Worm (Caenorhabditis elegans) whole organism, mixed stage, embryonic: Measurements from ENCODE around the gene qui-1.

Experiments
- M03D4.4 ChIP-seq: sonication (generic microtip); optimal IDR thresholded peaks from 2 replicates; lab custom pipeline; 2017; ENCODE audit warnings: mild to moderate bottlenecking, missing genetic modification characterization, missing compliant biosample characterization
- bed-3 ChIP-seq: fragments of 200-800 bp; sonication (Bioruptor generic); optimal IDR thresholded peaks from 3 replicates; lab custom pipeline; 2018; ENCODE audit warnings: mild to moderate bottlenecking, missing genetic modification characterization, moderate library complexity, missing compliant biosample characterization
- blmp-1 ChIP-seq: fragments of 150-350 bp; optimal IDR thresholded peaks from 2 replicates; lab custom pipeline; 2014; ENCODE audit warnings: missing biosample characterization, missing genetic modification characterization
- ceh-39 ChIP-seq: fragments of 150-350 bp; optimal IDR thresholded peaks from 2 replicates; lab custom pipeline; 2014; ENCODE audit warnings: missing biosample characterization, missing genetic modification characterization
- ceh-83 ChIP-seq: fragments of 200-800 bp; sonication (Bioruptor generic); optimal IDR thresholded peaks from 2 replicates; lab custom pipeline; 2018; ENCODE audit warnings: mild to moderate bottlenecking, missing genetic modification characterization, missing compliant biosample characterization
- ces-1 ChIP-seq: fragments of 150-350 bp; optimal IDR thresholded peaks from 2 replicates; lab custom pipeline; 2014; ENCODE audit warnings: missing biosample characterization, missing genetic modification reagents, missing genetic modification characterization
- cnd-1 ChIP-seq: fragments of 200-800 bp; sonication (Bioruptor generic); optimal IDR thresholded peaks from 2 replicates; lab custom pipeline; 2018; ENCODE audit warnings: mild to moderate bottlenecking, missing genetic modification characterization, missing compliant biosample characterization
- drap-1 ChIP-seq: fragments of 200-800 bp; sonication (Bioruptor generic); optimal IDR thresholded peaks from 3 replicates; lab custom pipeline; 2018; ENCODE audit warnings: mild to moderate bottlenecking, missing genetic modification characterization, missing compliant biosample characterization
- elt-1 ChIP-seq: sonication (generic microtip); optimal IDR thresholded peaks from 2 replicates; lab custom pipeline; 2017; ENCODE audit warnings: missing genetic modification characterization, mild to moderate bottlenecking, missing compliant biosample characterization, antibody characterized with exemption, moderate library complexity, borderline replicate concordance; ENCODE audit not compliant: insufficient read depth
- elt-3 ChIP-seq: fragments of 150-350 bp; optimal IDR thresholded peaks from 2 replicates; lab custom pipeline; 2014; ENCODE audit warnings: missing biosample characterization, missing genetic modification characterization
- flh-1 ChIP-seq: fragments of 200-800 bp; sonication (Bioruptor generic); optimal IDR thresholded peaks from 2 replicates; lab custom pipeline; 2018; ENCODE audit warnings: mild to moderate bottlenecking, missing genetic modification characterization, moderate library complexity, missing compliant biosample characterization
- ham-2 ChIP-seq: fragments of 200-800 bp; sonication (Bioruptor generic); optimal IDR thresholded peaks from 2 replicates; lab custom pipeline; 2018; ENCODE audit warnings: mild to moderate bottlenecking, missing genetic modification characterization, missing compliant biosample characterization
- hlh-1 ChIP-seq: fragments of 150-350 bp; optimal IDR thresholded peaks from 2 replicates; lab custom pipeline; 2014; ENCODE audit warnings: missing biosample characterization, missing genetic modification reagents, missing genetic modification characterization
- lin-13 ChIP-seq: fragments of 150-350 bp; optimal IDR thresholded peaks from 2 replicates; lab custom pipeline; 2014; ENCODE audit warnings: missing biosample characterization, missing genetic modification characterization
- lin-32 ChIP-seq: fragments of 200-800 bp; sonication (Bioruptor generic); optimal IDR thresholded peaks from 2 replicates; lab custom pipeline; 2018; ENCODE audit warnings: mild to moderate bottlenecking, missing genetic modification characterization, missing compliant biosample characterization
- mab-5 ChIP-seq: fragments of 150-350 bp; optimal IDR thresholded peaks from 2 replicates; lab custom pipeline; 2014; ENCODE audit warnings: missing biosample characterization, missing genetic modification characterization
- mep-1 ChIP-seq: fragments of 150-350 bp; optimal IDR thresholded peaks from 2 replicates; lab custom pipeline; 2017; ENCODE audit warnings: missing biosample characterization, missing genetic modification reagents, missing genetic modification characterization, inconsistent platforms
- mls-2 ChIP-seq: sonication (generic microtip); optimal IDR thresholded peaks from 2 replicates; lab custom pipeline; 2016; ENCODE audit warnings: mild to moderate bottlenecking, missing genetic modification characterization, moderate library complexity, missing compliant biosample characterization
- nhr-12 ChIP-seq: fragments of 150-350 bp; optimal IDR thresholded peaks from 2 replicates; lab custom pipeline; 2014; ENCODE audit warnings: missing biosample characterization, missing genetic modification characterization
- nhr-2 ChIP-seq: fragments of 150-350 bp; optimal IDR thresholded peaks from 2 replicates; lab custom pipeline; 2014; ENCODE audit warnings: missing biosample characterization, missing genetic modification characterization
- nhr-237 ChIP-seq: fragments of 150-350 bp; optimal IDR thresholded peaks from 2 replicates; lab custom pipeline; 2014; ENCODE audit warnings: missing biosample characterization, missing genetic modification characterization
- nhr-76 ChIP-seq: sonication (generic microtip); optimal IDR thresholded peaks from 2 replicates; lab custom pipeline; 2017; ENCODE audit warnings: missing biosample characterization, missing genetic modification characterization
- pha-4 ChIP-seq: fragments of 150-350 bp; optimal IDR thresholded peaks from 2 replicates; lab custom pipeline; 2018; ENCODE audit warnings: missing biosample characterization, missing genetic modification reagents, missing genetic modification characterization
- sem-2 ChIP-seq: fragments of 200-800 bp; sonication (Bioruptor generic); optimal IDR thresholded peaks from 2 replicates; lab custom pipeline; 2018; ENCODE audit warnings: mild to moderate bottlenecking, missing genetic modification characterization, missing compliant biosample characterization
- snpc-4 ChIP-seq: fragments of 150-350 bp; optimal IDR thresholded peaks from 2 replicates; lab custom pipeline; 2014; ENCODE audit warnings: missing biosample characterization, missing genetic modification characterization
- sptf-1 ChIP-seq: sonication (generic microtip); optimal IDR thresholded peaks from 2 replicates; lab custom pipeline; 2017; ENCODE audit warnings: mild to moderate bottlenecking, missing genetic modification characterization, moderate library complexity, missing compliant biosample characterization
- unc-120 ChIP-seq: sonication (generic microtip); optimal IDR thresholded peaks from 2 replicates; lab custom pipeline; 2017; ENCODE audit warnings: missing genetic modification characterization, missing compliant biosample characterization; ENCODE audit not compliant: poor library complexity, severe bottlenecking
- unc-39 ChIP-seq: fragments of 150-350 bp; optimal IDR thresholded peaks from 2 replicates; lab custom pipeline; 2014; ENCODE audit warnings: missing biosample characterization, missing genetic modification characterization
- unc-62 ChIP-seq: fragments of 150-350 bp; optimal IDR thresholded peaks from 2 replicates; lab custom pipeline; 2014; ENCODE audit warnings: missing biosample characterization, missing genetic modification reagents, missing genetic modification characterization
- zip-8 ChIP-seq: fragments of 150-350 bp; optimal IDR thresholded peaks from 2 replicates; lab custom pipeline; 2014; ENCODE audit warnings: missing biosample characterization, missing genetic modification characterization
- ztf-11 ChIP-seq: fragments of 150-350 bp; optimal IDR thresholded peaks from 2 replicates; lab custom pipeline; 2014; ENCODE audit warnings: missing biosample characterization, missing genetic modification characterization

Gene qui-1

DNA sequence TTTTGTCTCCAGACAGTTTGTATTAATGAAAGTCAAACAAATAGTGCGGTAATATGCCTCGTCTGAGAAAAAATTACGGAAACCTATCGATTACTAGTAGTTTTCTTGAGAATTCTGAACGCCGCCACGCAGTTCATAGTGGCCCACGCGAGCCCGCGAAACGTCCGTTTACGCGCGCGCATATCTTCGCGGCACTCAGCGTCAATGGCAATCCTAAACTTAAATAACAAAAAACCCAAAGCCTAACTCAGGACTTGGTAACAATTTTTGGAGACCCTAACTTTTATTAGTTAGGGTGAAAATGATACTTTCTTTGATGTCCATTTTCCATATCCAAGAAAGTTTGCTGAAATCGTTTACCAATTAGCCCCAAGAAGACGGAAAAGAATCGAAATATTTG lies 39.8 kb downstream of the qui-1 start:
- no peak for TF ChIP-seq unc-39 (tag; lab: Kevin White, UChicago)
- TF ChIP-seq ces-1 (GFP tag; lab: Kevin White, UChicago), result no peak
- no peak for TF ChIP-seq flh-1 (GFP tag; lab: Kevin White, UChicago)
- no peak for TF ChIP-seq hlh-1 (tag; lab: Kevin White, UChicago)
- TF ChIP-seq ceh-39, result no peak
- TF ChIP-seq elt-3 (tag; lab: Kevin White, UChicago), result no peak
- TF ChIP-seq unc-62 (GFP tag; lab: Kevin White, UChicago), result no peak
- TF ChIP-seq cnd-1 (tag; lab: Kevin White, UChicago), result no peak
- no peak for TF ChIP-seq lin-32 (GFP tag; lab: Kevin White, UChicago)
- TF ChIP-seq sem-2 (GFP tag; lab: Kevin White, UChicago), result no peak
- TF ChIP-seq sptf-1 (tag; lab: Kevin White, UChicago), result no peak
- no peak for TF ChIP-seq bed-3 (GFP tag; lab: Kevin White, UChicago)
- TF ChIP-seq nhr-237 (tag; lab: Kevin White, UChicago), result no peak
- no peak for TF ChIP-seq snpc-4 (tag; lab: Kevin White, UChicago)
- TF ChIP-seq ham-2 (GFP tag; lab: Kevin White, UChicago), result no peak
- TF ChIP-seq mab-5 (tag; lab: Kevin White, UChicago), result no peak
- no peak for TF ChIP-seq ztf-11 (tag; lab: Kevin White, UChicago)
- no peak for TF ChIP-seq unc-120 (tag; lab: Kevin White, UChicago)
- no peak for TF ChIP-seq ceh-83
- no peak for TF ChIP-seq mls-2 (tag; lab: Kevin White, UChicago)

DNA sequence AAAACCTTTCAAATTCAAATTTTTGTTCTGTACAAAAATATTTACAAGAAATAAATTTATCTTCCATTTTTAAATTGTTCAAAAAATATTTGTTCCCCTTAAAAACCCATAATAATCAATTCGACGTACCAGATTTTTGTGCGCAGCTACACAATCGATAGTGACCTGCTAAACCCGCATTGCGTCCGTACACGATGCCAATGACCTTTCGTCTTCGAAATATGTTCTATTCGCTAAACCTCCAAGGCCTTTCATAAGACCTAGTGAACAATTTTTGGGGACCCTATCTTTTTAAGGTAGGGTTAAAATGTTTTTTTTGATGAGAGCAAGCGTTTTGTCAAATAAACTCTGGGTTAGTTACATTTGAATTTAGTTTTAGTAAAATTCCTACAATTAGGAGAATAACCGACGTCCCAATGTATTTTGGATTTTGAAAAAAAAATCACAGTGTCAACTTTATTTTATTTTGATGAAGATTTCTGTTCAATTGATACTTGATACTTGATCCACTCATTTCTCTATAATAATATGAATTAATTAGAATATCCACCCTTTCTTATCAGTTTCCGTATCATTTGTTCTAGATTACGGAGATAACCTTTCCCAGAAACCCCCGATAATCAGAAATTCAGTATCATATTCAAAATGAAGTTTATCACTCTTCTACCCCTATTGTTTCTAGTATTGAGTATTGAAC lies 40.5 kb downstream of the qui-1 start, which contains the start of gene Y45F10B.59:
Gene Y45F10B.59 (plus strand): TSS at position 647 of the 697 bp plus-strand sequence.
- no peak for TF ChIP-seq elt-1 (tag; lab: Kevin White, UChicago)
- no peak for TF ChIP-seq flh-1 (GFP tag; lab: Kevin White, UChicago)
- TF ChIP-seq nhr-2 (tag; lab: Kevin White, UChicago), result no peak
- no peak for TF ChIP-seq unc-120 (tag; lab: Kevin White, UChicago)
- no peak for TF ChIP-seq drap-1 (GFP tag; lab: Kevin White, UChicago)
- no peak for TF ChIP-seq lin-32 (GFP tag; lab: Kevin White, UChicago)
- TF ChIP-seq mab-5 (tag; lab: Kevin White, UChicago), result no peak
- no peak for TF ChIP-seq elt-3 (tag; lab: Kevin White, UChicago)
- no peak for TF ChIP-seq bed-3 (GFP tag; lab: Kevin White, UChicago)
- no peak for TF ChIP-seq cnd-1 (tag; lab: Kevin White, UChicago)
- TF ChIP-seq blmp-1 (tag; lab: Kevin White, UChicago), result no peak
- TF ChIP-seq nhr-12 (tag; lab: Kevin White, UChicago), result no peak

DNA sequence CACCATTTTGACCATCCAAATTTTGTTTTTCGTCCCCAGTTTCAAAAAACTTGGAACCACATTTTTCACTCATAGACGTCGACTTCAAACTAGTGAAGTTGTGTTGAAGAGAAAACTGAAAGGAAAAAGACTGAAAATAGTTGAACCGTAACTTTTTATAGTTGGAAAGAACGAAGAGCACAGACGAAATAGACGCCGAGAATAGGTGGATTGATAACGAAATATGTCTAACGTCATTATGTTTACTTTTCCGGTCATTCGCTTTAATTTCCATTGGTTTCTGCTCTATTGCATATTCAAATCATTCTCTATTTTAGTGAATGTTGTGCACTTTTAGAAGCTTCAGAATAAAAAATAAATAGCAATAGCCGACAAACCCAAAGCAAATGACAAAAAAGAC lies 48.1 kb downstream of the qui-1 start, which contains the start of gene C08F11.13:
Gene C08F11.13 (minus strand): TSS at position 138 of the 400 bp plus-strand sequence.
- TF ChIP-seq mep-1 (tag; lab: Kevin White, UChicago) (no peak), unc-120 (tag; lab: Kevin White, UChicago) (no peak), pha-4 (tag; lab: Kevin White, UChicago) (no peak), nhr-76 (tag; lab: Kevin White, UChicago) (no peak), ceh-39 (no peak), elt-3 (tag; lab: Kevin White, UChicago) (no peak), flh-1 (GFP tag; lab: Kevin White, UChicago) (no peak), drap-1 (GFP tag; lab: Kevin White, UChicago) (no peak)

DNA sequence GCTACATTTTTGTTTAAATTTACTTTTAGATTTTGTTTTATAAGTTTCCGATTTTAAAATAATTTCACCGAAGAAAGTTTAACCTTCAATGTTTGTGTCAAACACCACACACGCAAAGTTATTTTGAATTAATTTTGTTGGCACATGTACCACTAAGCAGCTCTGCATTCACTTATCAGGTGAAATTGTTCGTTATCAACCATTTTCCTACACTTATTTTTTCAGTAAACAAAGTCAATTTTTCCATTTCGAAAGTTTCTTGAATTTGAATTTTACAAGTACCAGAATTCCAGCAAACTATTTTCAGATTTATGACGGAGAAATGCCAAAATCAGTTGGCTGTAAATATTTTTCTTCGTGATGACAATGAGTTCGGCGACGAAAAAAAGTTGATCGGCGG lies 57.5 kb downstream of the qui-1 start, which contains the start of gene C08F11.3:
Gene C08F11.3 (plus strand): TSS at position 301 of the 400 bp plus-strand sequence.
- TF ChIP-seq zip-8, result no peak
- no peak for TF ChIP-seq ztf-11 (tag; lab: Kevin White, UChicago)
- TF ChIP-seq bed-3 (GFP tag; lab: Kevin White, UChicago), result no peak
- TF ChIP-seq M03D4.4 (tag; lab: Kevin White, UChicago), result no peak
- no peak for TF ChIP-seq snpc-4 (tag; lab: Kevin White, UChicago)
- no peak for TF ChIP-seq ces-1 (GFP tag; lab: Kevin White, UChicago)
- no peak for TF ChIP-seq mep-1 (tag; lab: Kevin White, UChicago)
- no peak for TF ChIP-seq lin-13
- TF ChIP-seq hlh-1 (tag; lab: Kevin White, UChicago), result no peak
- no peak for TF ChIP-seq nhr-12 (tag; lab: Kevin White, UChicago)
- TF ChIP-seq nhr-76 (tag; lab: Kevin White, UChicago), result no peak
- no peak for TF ChIP-seq nhr-237 (tag; lab: Kevin White, UChicago)
- TF ChIP-seq blmp-1 (tag; lab: Kevin White, UChicago), result no peak
- TF ChIP-seq mab-5 (tag; lab: Kevin White, UChicago), result no peak
- TF ChIP-seq ham-2 (GFP tag; lab: Kevin White, UChicago), result no peak
- TF ChIP-seq, all 35 proteins: peak for 0
